Worm (Caenorhabditis elegans) whole organism, late embryonic: Measurements from ENCODE around the gene srh-92.

Source experiments
- C08G9.2 ChIP-seq: sonication (generic microtip); optimal IDR thresholded peaks from 2 replicates; lab custom pipeline; 2016; ENCODE audit warnings: mild to moderate bottlenecking, missing genetic modification characterization, moderate library complexity, missing compliant biosample characterization
- C38D4.7 ChIP-seq: fragments of 200-800 bp; sonication (Bioruptor generic); optimal IDR thresholded peaks from 2 replicates; lab custom pipeline; 2018; ENCODE audit warnings: mild to moderate bottlenecking, missing genetic modification characterization, moderate library complexity, missing compliant biosample characterization
- F13H6.1 ChIP-seq: sonication (generic microtip); optimal IDR thresholded peaks from 2 replicates; lab custom pipeline; 2016; ENCODE audit warnings: missing genetic modification characterization, missing compliant biosample characterization
- ceh-14 ChIP-seq: sonication (generic microtip); optimal IDR thresholded peaks from 2 replicates; lab custom pipeline; 2016; ENCODE audit warnings: missing genotype, missing genetic modification characterization, missing compliant biosample characterization
- ceh-18 ChIP-seq: sonication (generic microtip); optimal IDR thresholded peaks from 2 replicates; lab custom pipeline; 2016; ENCODE audit warnings: missing genetic modification characterization, missing compliant biosample characterization
- ceh-19 ChIP-seq: fragments of 200-800 bp; sonication (Bioruptor generic); optimal IDR thresholded peaks from 2 replicates; lab custom pipeline; 2018; ENCODE audit warnings: mild to moderate bottlenecking, missing genetic modification characterization, missing compliant biosample characterization
- ceh-2 ChIP-seq: sonication (generic microtip); optimal IDR thresholded peaks from 2 replicates; lab custom pipeline; 2016; ENCODE audit warnings: missing genotype, missing genetic modification characterization, missing compliant biosample characterization
- ceh-31 ChIP-seq: sonication (generic microtip); optimal IDR thresholded peaks from 2 replicates; lab custom pipeline; 2016; ENCODE audit warnings: missing genetic modification characterization, missing compliant biosample characterization
- ceh-34 ChIP-seq: sonication (generic microtip); optimal IDR thresholded peaks from 2 replicates; lab custom pipeline; 2016; ENCODE audit warnings: mild to moderate bottlenecking, missing genetic modification characterization, missing compliant biosample characterization
- ceh-48 ChIP-seq: sonication (generic microtip); optimal IDR thresholded peaks from 2 replicates; lab custom pipeline; 2016; ENCODE audit warnings: missing genetic modification characterization, inconsistent platforms, missing compliant biosample characterization
- ceh-6 ChIP-seq: fragments of 200-800 bp; sonication (Bioruptor generic); optimal IDR thresholded peaks from 2 replicates; lab custom pipeline; 2018; ENCODE audit warnings: mild to moderate bottlenecking, missing genetic modification characterization, missing compliant biosample characterization
- ceh-9 ChIP-seq: sonication (generic microtip); optimal IDR thresholded peaks from 2 replicates; lab custom pipeline; 2016; ENCODE audit warnings: mild to moderate bottlenecking, missing genetic modification characterization, inconsistent platforms, missing compliant biosample characterization
- dmd-4 ChIP-seq: sonication (generic microtip); optimal IDR thresholded peaks from 2 replicates; lab custom pipeline; 2016; ENCODE audit warnings: borderline replicate concordance, missing genetic modification characterization, missing compliant biosample characterization
- dve-1 ChIP-seq: sonication (generic microtip); optimal IDR thresholded peaks from 2 replicates; lab custom pipeline; 2017; ENCODE audit warnings: antibody characterized with exemption, mild to moderate bottlenecking, missing genetic modification characterization, missing compliant biosample characterization
- elt-2 ChIP-seq: sonication (generic microtip); optimal IDR thresholded peaks from 2 replicates; lab custom pipeline; 2016; ENCODE audit warnings: missing genetic modification reagents, missing genetic modification characterization, missing compliant biosample characterization
- elt-4 ChIP-seq: sonication (generic microtip); optimal IDR thresholded peaks from 2 replicates; lab custom pipeline; 2016; ENCODE audit warnings: missing genetic modification characterization, missing compliant biosample characterization
- ets-4 ChIP-seq: sonication (generic microtip); optimal IDR thresholded peaks from 2 replicates; lab custom pipeline; 2016; ENCODE audit warnings: missing genetic modification characterization, missing compliant biosample characterization
- eyg-1 ChIP-seq: sonication (generic microtip); optimal IDR thresholded peaks from 2 replicates; lab custom pipeline; 2016; ENCODE audit warnings: missing genotype, missing genetic modification characterization, missing compliant biosample characterization
- fax-1 ChIP-seq: sonication (generic microtip); optimal IDR thresholded peaks from 2 replicates; lab custom pipeline; 2016; ENCODE audit warnings: missing genotype, missing genetic modification characterization, missing compliant biosample characterization
- fkh-10 ChIP-seq: fragments of 150-350 bp; optimal IDR thresholded peaks from 2 replicates; lab custom pipeline; 2014; ENCODE audit warnings: missing biosample characterization, missing genetic modification reagents, missing genetic modification characterization
- fkh-6 ChIP-seq: sonication (generic microtip); optimal IDR thresholded peaks from 2 replicates; lab custom pipeline; 2016; ENCODE audit warnings: missing genetic modification characterization, missing compliant biosample characterization
- gmeb-2 ChIP-seq: sonication (generic microtip); optimal IDR thresholded peaks from 2 replicates; lab custom pipeline; 2016; ENCODE audit warnings: missing genetic modification characterization, inconsistent platforms, missing compliant biosample characterization
- hlh-13 ChIP-seq: fragments of 200-800 bp; sonication (Bioruptor generic); optimal IDR thresholded peaks from 2 replicates; lab custom pipeline; 2018; ENCODE audit warnings: mild to moderate bottlenecking, missing genetic modification characterization, missing compliant biosample characterization
- hlh-30 ChIP-seq: sonication (generic microtip); optimal IDR thresholded peaks from 2 replicates; lab custom pipeline; 2017; ENCODE audit warnings: antibody characterized with exemption, missing genetic modification characterization, missing compliant biosample characterization; ENCODE audit not compliant: insufficient read depth
- hlh-6 ChIP-seq: sonication (generic microtip); optimal IDR thresholded peaks from 2 replicates; lab custom pipeline; 2016; ENCODE audit warnings: missing genotype, missing genetic modification characterization, missing compliant biosample characterization
- hlh-8 ChIP-seq: sonication (generic microtip); optimal IDR thresholded peaks from 2 replicates; lab custom pipeline; 2016; ENCODE audit warnings: missing genotype, missing genetic modification characterization, missing compliant biosample characterization
- lim-6 ChIP-seq: sonication (generic microtip); optimal IDR thresholded peaks from 2 replicates; lab custom pipeline; 2016; ENCODE audit warnings: missing genetic modification characterization, missing compliant biosample characterization
- lin-11 ChIP-seq: fragments of 200-800 bp; sonication (Bioruptor generic); optimal IDR thresholded peaks from 2 replicates; lab custom pipeline; 2018; ENCODE audit warnings: mild to moderate bottlenecking, missing genetic modification characterization, missing compliant biosample characterization
- mec-3 ChIP-seq: sonication (generic microtip); optimal IDR thresholded peaks from 2 replicates; lab custom pipeline; 2016; ENCODE audit warnings: borderline replicate concordance, missing genetic modification characterization, missing compliant biosample characterization
- nfya-1 ChIP-seq: sonication (generic microtip); optimal IDR thresholded peaks from 2 replicates; lab custom pipeline; 2017; ENCODE audit warnings: missing genetic modification characterization, mild to moderate bottlenecking, missing compliant biosample characterization, antibody characterized with exemption, moderate library complexity
- nhr-232 ChIP-seq: sonication (generic microtip); optimal IDR thresholded peaks from 2 replicates; lab custom pipeline; 2016; ENCODE audit warnings: missing genetic modification characterization, missing compliant biosample characterization
- npax-4 ChIP-seq: sonication (generic microtip); optimal IDR thresholded peaks from 2 replicates; lab custom pipeline; 2016; ENCODE audit warnings: missing genetic modification characterization, missing compliant biosample characterization
- pag-3 ChIP-seq: sonication (generic microtip); optimal IDR thresholded peaks from 2 replicates; lab custom pipeline; 2016; ENCODE audit warnings: missing compliant biosample characterization, missing genetic modification characterization, borderline replicate concordance
- pax-1 ChIP-seq: fragments of 150-350 bp; optimal IDR thresholded peaks from 2 replicates; lab custom pipeline; 2014; ENCODE audit warnings: missing biosample characterization, missing genetic modification characterization
- pha-4 ChIP-seq: fragments of 150-350 bp; optimal IDR thresholded peaks from 2 replicates; lab custom pipeline; 2018; ENCODE audit warnings: missing biosample characterization, missing genetic modification reagents, missing genetic modification characterization
- pqm-1 ChIP-seq: sonication (generic microtip); optimal IDR thresholded peaks from 2 replicates; lab custom pipeline; 2016; ENCODE audit warnings: missing genetic modification characterization, missing compliant biosample characterization
- pros-1 ChIP-seq: fragments of 150-350 bp; optimal IDR thresholded peaks from 2 replicates; lab custom pipeline; 2014; ENCODE audit warnings: missing biosample characterization, missing genetic modification reagents, missing genetic modification characterization
- ref-2 ChIP-seq: sonication (generic microtip); optimal IDR thresholded peaks from 2 replicates; lab custom pipeline; 2016; ENCODE audit warnings: missing genetic modification characterization, missing compliant biosample characterization
- rnt-1 ChIP-seq: sonication (generic microtip); optimal IDR thresholded peaks from 2 replicates; lab custom pipeline; 2016; ENCODE audit warnings: missing genetic modification characterization, missing compliant biosample characterization
- sdc-2 ChIP-seq: sonication (generic microtip); optimal IDR thresholded peaks from 2 replicates; lab custom pipeline; 2016; ENCODE audit warnings: missing genotype, missing genetic modification characterization, missing compliant biosample characterization
- sox-4 ChIP-seq: sonication (generic microtip); optimal IDR thresholded peaks from 2 replicates; lab custom pipeline; 2017; ENCODE audit warnings: mild to moderate bottlenecking, missing genetic modification characterization, inconsistent platforms, missing compliant biosample characterization
- syd-9 ChIP-seq: sonication (generic microtip); optimal IDR thresholded peaks from 2 replicates; lab custom pipeline; 2016; ENCODE audit warnings: mild to moderate bottlenecking, missing genetic modification characterization, moderate library complexity, missing compliant biosample characterization
- tbx-2 ChIP-seq: sonication (generic microtip); optimal IDR thresholded peaks from 2 replicates; lab custom pipeline; 2016; ENCODE audit warnings: missing genetic modification characterization, missing compliant biosample characterization
- tbx-7 ChIP-seq: sonication (generic microtip); optimal IDR thresholded peaks from 2 replicates; lab custom pipeline; 2016; ENCODE audit warnings: missing genotype, missing genetic modification characterization, missing compliant biosample characterization
- ttx-3 ChIP-seq: sonication (generic microtip); optimal IDR thresholded peaks from 2 replicates; lab custom pipeline; 2016; ENCODE audit warnings: missing genetic modification reagents, missing genetic modification characterization, missing compliant biosample characterization
- unc-42 ChIP-seq: sonication (generic microtip); optimal IDR thresholded peaks from 2 replicates; lab custom pipeline; 2016; ENCODE audit warnings: missing genotype, missing genetic modification characterization, missing compliant biosample characterization
- unc-55 ChIP-seq: sonication (generic microtip); optimal IDR thresholded peaks from 2 replicates; lab custom pipeline; 2017; ENCODE audit warnings: missing biosample characterization, missing genetic modification reagents, missing genetic modification characterization
- unc-86 ChIP-seq: sonication (generic microtip); optimal IDR thresholded peaks from 2 replicates; lab custom pipeline; 2016; ENCODE audit warnings: missing genetic modification characterization, missing compliant biosample characterization
- zip-5 ChIP-seq: sonication (generic microtip); optimal IDR thresholded peaks from 2 replicates; lab custom pipeline; 2016; ENCODE audit warnings: missing genetic modification characterization, missing compliant biosample characterization

Gene srh-92

DNA sequence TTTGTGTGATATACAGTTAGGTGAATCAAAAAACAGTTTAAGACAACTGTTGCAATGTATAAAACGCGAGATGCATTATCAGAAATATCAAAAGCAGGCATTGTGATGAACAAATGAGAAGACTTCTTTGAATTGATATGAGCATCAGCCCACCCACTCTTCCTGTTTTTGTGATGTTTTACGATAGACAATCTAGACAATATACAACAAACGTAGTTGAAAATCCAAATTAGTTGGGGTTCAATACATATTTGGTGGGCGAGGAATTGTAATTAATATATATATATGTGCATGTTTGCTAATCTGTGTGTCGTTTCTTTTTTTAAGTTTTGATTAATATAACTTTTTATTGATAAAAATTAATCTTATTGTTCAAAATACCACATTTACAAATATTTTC, 12.0 kb upstream of the srh-92 start, which contains the start of gene str-28:
TSS of gene str-28 (minus strand) at position 101 of the 400 bp plus-strand sequence.
- TF ChIP-seq fax-1 (tag; lab: Kevin White, UChicago) (no peak), ttx-3 (tag; lab: Kevin White, UChicago) (no peak), pqm-1 (tag; lab: Kevin White, UChicago) (no peak), lin-11 (tag; lab: Kevin White, UChicago) (no peak), ets-4 (tag; lab: Kevin White, UChicago) (no peak), ceh-48 (tag; lab: Kevin White, UChicago) (no peak), C38D4.7 (no peak), unc-55 (GFP tag; lab: Kevin White, UChicago) (no peak), eyg-1 (tag; lab: Kevin White, UChicago) (no peak), lim-6 (no peak), unc-86 (tag; lab: Kevin White, UChicago) (no peak), nhr-232 (no peak), ceh-19 (GFP tag; lab: Kevin White, UChicago) (no peak), ceh-9 (tag; lab: Kevin White, UChicago) (no peak)
- TF ChIP-seq, all 69 proteins: peak for 0

DNA sequence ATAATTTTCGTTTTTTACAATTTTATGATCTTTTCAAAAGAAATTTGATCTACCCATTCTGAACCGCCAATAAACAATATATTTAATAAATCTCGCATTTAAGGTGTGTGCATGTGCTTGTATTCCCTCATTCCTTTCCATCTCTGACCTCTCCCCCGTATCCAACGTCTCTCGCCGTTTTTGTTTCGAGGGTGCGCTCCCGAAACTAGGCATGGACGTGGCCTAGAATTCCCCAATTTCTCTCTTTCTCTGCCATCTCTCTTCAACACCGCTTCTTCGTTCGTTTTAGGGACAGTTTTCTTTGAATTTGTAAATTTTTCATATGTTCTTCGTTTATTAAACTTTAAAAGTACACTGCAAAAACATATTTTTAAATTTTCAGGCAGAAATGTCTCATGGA, 4.7 kb upstream of the srh-92 start, which contains the start of gene F25E5.1:
TSS of gene F25E5.1 (plus strand) at position 376 of the 400 bp plus-strand sequence.
- TF ChIP-seq ceh-34 (peak; percentile 67), pag-3 (tag; lab: Kevin White, UChicago) (peak; percentile 18), lin-11 (tag; lab: Kevin White, UChicago) (no peak), ref-2 (tag; lab: Kevin White, UChicago) (peak; percentile 36), fkh-6 (tag; lab: Kevin White, UChicago) (peak; percentile 53), F13H6.1 (peak; percentile 25), ceh-18 (tag; lab: Kevin White, UChicago) (peak; percentile 30), tbx-7 (tag; lab: Kevin White, UChicago) (peak; percentile 53), mec-3 (tag; lab: Kevin White, UChicago) (no peak), pax-1 (tag; lab: Kevin White, UChicago) (no peak), lim-6 (peak; percentile 46), ceh-14 (peak; percentile 70), syd-9 (no peak), eyg-1 (tag; lab: Kevin White, UChicago) (peak; percentile 53), pros-1 (tag; lab: Kevin White, UChicago) (peak; percentile 11), hlh-30 (tag; lab: Kevin White, UChicago) (peak; percentile 50), ets-4 (tag; lab: Kevin White, UChicago) (peak; percentile 78), hlh-8 (peak; percentile 59), npax-4 (tag; lab: Kevin White, UChicago) (no peak), tbx-2 (tag; lab: Kevin White, UChicago) (peak; percentile 80), nfya-1 (peak; percentile 70), hlh-6 (tag; lab: Kevin White, UChicago) (peak; percentile 5), ceh-48 (tag; lab: Kevin White, UChicago) (no peak), elt-4 (no peak), ceh-6 (GFP tag; lab: Kevin White, UChicago) (no peak), elt-2 (tag; lab: Kevin White, UChicago) (peak; percentile 30), fkh-10 (GFP tag; lab: Kevin White, UChicago) (no peak), C08G9.2 (tag; lab: Kevin White, UChicago) (peak; percentile 81), dve-1 (no peak), unc-55 (GFP tag; lab: Kevin White, UChicago) (peak; percentile 2), pha-4 (tag; lab: Kevin White, UChicago) (no peak), unc-86 (tag; lab: Kevin White, UChicago) (peak; percentile 15), fax-1 (tag; lab: Kevin White, UChicago) (peak; percentile 15), pqm-1 (tag; lab: Kevin White, UChicago) (no peak), gmeb-2 (tag; lab: Kevin White, UChicago) (peak; percentile 25), C38D4.7 (no peak), sox-4 (tag; lab: Kevin White, UChicago) (no peak), dmd-4 (tag; lab: Kevin White, UChicago) (peak; percentile 27), unc-42 (tag; lab: Kevin White, UChicago) (peak; percentile 61), ceh-2 (tag; lab: Kevin White, UChicago) (peak; percentile 69), nhr-232 (no peak), hlh-13 (GFP tag; lab: Kevin White, UChicago) (no peak), rnt-1 (tag; lab: Kevin White, UChicago) (peak; percentile 80), ceh-31 (tag; lab: Kevin White, UChicago) (peak; percentile 95), ttx-3 (tag; lab: Kevin White, UChicago) (no peak), zip-5 (tag; lab: Kevin White, UChicago) (peak; percentile 42), sdc-2 (peak; percentile 47)
- TF ChIP-seq, all 69 proteins: peak for 30
